Worm (Caenorhabditis elegans) whole organism, young adult: Measurements from ENCODE around the gene rbm-42.

Source experiments
- F10E7.11 ChIP-seq: sonication (generic microtip); optimal IDR thresholded peaks from 2 replicates; lab custom pipeline; 2017; ENCODE audit warnings: mild to moderate bottlenecking, missing genetic modification characterization, moderate library complexity, missing compliant biosample characterization
- F23B12.7 ChIP-seq: sonication (generic microtip); optimal IDR thresholded peaks from 2 replicates; lab custom pipeline; 2017; ENCODE audit warnings: missing genetic modification characterization, mild to moderate bottlenecking, missing compliant biosample characterization, antibody characterized with exemption, moderate library complexity; ENCODE audit not compliant: insufficient read depth
- F39B2.1 ChIP-seq: fragments of 200-800 bp; sonication (Bioruptor generic); IDR thresholded peaks from 2 replicates; pipeline ENCODE4 v1.3.6; 2022; ENCODE audit warnings: missing genetic modification reagents, missing genetic modification characterization, missing compliant biosample characterization
- F57A8.1 ChIP-seq: fragments of 200-800 bp; sonication (Bioruptor generic); optimal IDR thresholded peaks from 2 replicates; lab custom pipeline; 2018; ENCODE audit warnings: mild to moderate bottlenecking, missing genetic modification characterization, moderate library complexity, missing compliant biosample characterization
- K11D2.4 ChIP-seq: fragments of 200-800 bp; sonication (Bioruptor generic); IDR thresholded peaks from 2 replicates; pipeline ENCODE4 v1.3.6; 2022; ENCODE audit warnings: missing genetic modification reagents, missing genetic modification characterization, missing compliant biosample characterization
- T26A5.8 ChIP-seq: sonication (generic microtip); optimal IDR thresholded peaks from 2 replicates; lab custom pipeline; 2016; ENCODE audit warnings: missing genetic modification characterization, missing compliant biosample characterization
- aptf-2 ChIP-seq: fragments of 200-800 bp; sonication (Bioruptor generic); conservative IDR thresholded peaks from 2 replicates; pipeline ENCODE4 v1.3.6; 2022; ENCODE audit warnings: missing genetic modification reagents, missing genetic modification characterization, missing compliant biosample characterization
- ccch-3 ChIP-seq: fragments of 200-800 bp; sonication (Bioruptor generic); optimal IDR thresholded peaks from 2 replicates; lab custom pipeline; 2018; ENCODE audit warnings: mild to moderate bottlenecking, missing genetic modification characterization, missing compliant biosample characterization
- cebp-1 ChIP-seq, 2 experiments: fragments of 200-800 bp in 1 of 2; sonication (Bioruptor generic) in 1 of 2; sonication (generic microtip) in 1 of 2; IDR thresholded peaks in 1 of 2; optimal IDR thresholded peaks in 1 of 2; 2 replicates each; pipeline versions ENCODE4 v1.3.6 to Lab custom; 2017 to 2022; ENCODE audit warnings: missing compliant biosample characterization in 2 of 2, missing genetic modification characterization in 2 of 2, mild to moderate bottlenecking in 1 of 2, missing genetic modification reagents in 1 of 2, moderate library complexity in 1 of 2
- cebp-2 ChIP-seq: fragments of 200-800 bp; sonication (Bioruptor generic); IDR thresholded peaks from 2 replicates; pipeline ENCODE4 v1.3.6; 2022; ENCODE audit warnings: missing genetic modification characterization, missing compliant biosample characterization
- ceh-100 ChIP-seq: fragments of 200-800 bp; sonication (Bioruptor generic); IDR thresholded peaks from 2 replicates; pipeline ENCODE4 v1.3.6; 2022; ENCODE audit warnings: missing genetic modification reagents, missing genetic modification characterization, missing compliant biosample characterization
- dox-1 ChIP-seq: fragments of 200-800 bp; sonication (Bioruptor generic); IDR thresholded peaks from 2 replicates; pipeline ENCODE4 v1.3.6; 2022; ENCODE audit warnings: missing genetic modification reagents, missing genetic modification characterization, missing compliant biosample characterization
- egrh-3 ChIP-seq: fragments of 200-800 bp; sonication (Bioruptor generic); IDR thresholded peaks from 2 replicates; pipeline ENCODE4 v1.3.6; 2022; ENCODE audit warnings: missing genetic modification reagents, missing genetic modification characterization, missing compliant biosample characterization
- fkh-3 ChIP-seq: sonication (generic microtip); optimal IDR thresholded peaks from 2 replicates; lab custom pipeline; 2016; ENCODE audit warnings: mild to moderate bottlenecking, missing genetic modification characterization, missing compliant biosample characterization
- gei-17 ChIP-seq: fragments of 200-800 bp; sonication (Bioruptor generic); optimal IDR thresholded peaks from 2 replicates; lab custom pipeline; 2018; ENCODE audit warnings: mild to moderate bottlenecking, missing genetic modification characterization, missing compliant biosample characterization
- him-1 ChIP-seq: sonication (generic microtip); optimal IDR thresholded peaks from 2 replicates; lab custom pipeline; 2016; ENCODE audit warnings: missing genotype, missing genetic modification reagents, missing genetic modification characterization, missing compliant biosample characterization
- madf-6 ChIP-seq: fragments of 200-800 bp; sonication (Bioruptor generic); IDR thresholded peaks from 2 replicates; pipeline ENCODE4 v1.3.6; 2022; ENCODE audit warnings: missing genetic modification reagents, missing genetic modification characterization, missing compliant biosample characterization
- mcd-1 ChIP-seq: fragments of 200-800 bp; sonication (Bioruptor generic); IDR thresholded peaks from 2 replicates; pipeline ENCODE4 v1.3.6; 2022; ENCODE audit warnings: missing genetic modification reagents, missing genetic modification characterization, missing compliant biosample characterization
- mxl-1 ChIP-seq: sonication (generic microtip); optimal IDR thresholded peaks from 2 replicates; lab custom pipeline; 2016; ENCODE audit warnings: missing genetic modification characterization, missing compliant biosample characterization
- nfya-2 ChIP-seq: fragments of 200-800 bp; sonication (Bioruptor generic); IDR thresholded peaks from 2 replicates; pipeline ENCODE4 v1.3.6; 2022; ENCODE audit warnings: missing genetic modification reagents, missing genetic modification characterization, missing compliant biosample characterization
- nfyb-1 ChIP-seq: fragments of 200-800 bp; sonication (Bioruptor generic); IDR thresholded peaks from 2 replicates; pipeline ENCODE4 v1.3.6; 2022; ENCODE audit warnings: missing genetic modification reagents, missing genetic modification characterization, missing compliant biosample characterization
- nhr-120 ChIP-seq: fragments of 200-800 bp; sonication (Bioruptor generic); IDR thresholded peaks from 2 replicates; pipeline ENCODE4 v1.3.6; 2022; ENCODE audit warnings: missing genetic modification characterization, missing compliant biosample characterization
- nhr-80 ChIP-seq: sonication (generic microtip); optimal IDR thresholded peaks from 2 replicates; lab custom pipeline; 2016; ENCODE audit warnings: missing genetic modification characterization, missing compliant biosample characterization
- pha-4 ChIP-seq: fragments of 150-350 bp; sonication (generic microtip); optimal IDR thresholded peaks from 2 replicates; lab custom pipeline; 2014; ENCODE audit warnings: missing biosample characterization, missing genetic modification reagents, missing genetic modification characterization
- sdz-38 ChIP-seq: sonication (generic microtip); optimal IDR thresholded peaks from 2 replicates; lab custom pipeline; 2016; ENCODE audit warnings: missing genotype, missing genetic modification characterization, missing compliant biosample characterization
- sea-2 ChIP-seq: fragments of 200-800 bp; sonication (Bioruptor generic); IDR thresholded peaks from 2 replicates; pipeline ENCODE4 v1.3.6; 2022; ENCODE audit warnings: missing genetic modification characterization, missing compliant biosample characterization
- snpc-1.3 ChIP-seq: sonication (generic microtip); optimal IDR thresholded peaks from 2 replicates; lab custom pipeline; 2017; ENCODE audit warnings: missing genetic modification characterization, mild to moderate bottlenecking, missing compliant biosample characterization, antibody characterized with exemption, moderate library complexity, missing genotype, missing genetic modification reagents; ENCODE audit not compliant: insufficient read depth
- tbp1 ChIP-seq: fragments of 200-800 bp; sonication (Bioruptor generic); optimal IDR thresholded peaks from 2 replicates; lab custom pipeline; 2018; ENCODE audit warnings: mild to moderate bottlenecking, missing genetic modification characterization, missing compliant biosample characterization
- tbx-9 ChIP-seq: sonication (generic microtip); optimal IDR thresholded peaks from 2 replicates; lab custom pipeline; 2016; ENCODE audit warnings: borderline replicate concordance, missing genetic modification characterization, inconsistent platforms, missing compliant biosample characterization
- unc-130 ChIP-seq: sonication (generic microtip); optimal IDR thresholded peaks from 2 replicates; lab custom pipeline; 2016; ENCODE audit warnings: missing genetic modification reagents, missing genetic modification characterization, missing compliant biosample characterization
- zfh-2 ChIP-seq: fragments of 200-800 bp; sonication (Bioruptor generic); conservative IDR thresholded peaks from 2 replicates; pipeline ENCODE4 v1.3.6; 2022; ENCODE audit warnings: missing genetic modification reagents, missing genetic modification characterization, missing compliant biosample characterization
- zim-3 ChIP-seq: sonication (generic microtip); optimal IDR thresholded peaks from 2 replicates; lab custom pipeline; 2017; ENCODE audit warnings: mild to moderate bottlenecking, missing genetic modification characterization, moderate library complexity, missing compliant biosample characterization
- ztf-22 ChIP-seq: fragments of 200-800 bp; sonication (Bioruptor generic); optimal IDR thresholded peaks from 2 replicates; lab custom pipeline; 2018; ENCODE audit warnings: mild to moderate bottlenecking, missing genetic modification characterization, moderate library complexity, missing compliant biosample characterization
- ztf-25 ChIP-seq: fragments of 200-800 bp; sonication (Bioruptor generic); IDR thresholded peaks from 2 replicates; pipeline ENCODE4 v1.3.6; 2022; ENCODE audit warnings: missing genetic modification reagents, missing genetic modification characterization, missing compliant biosample characterization
- ztf-26 ChIP-seq: sonication (generic microtip); optimal IDR thresholded peaks from 2 replicates; lab custom pipeline; 2017; ENCODE audit warnings: missing genetic modification characterization, missing compliant biosample characterization

rbm-42 gene

DNA sequence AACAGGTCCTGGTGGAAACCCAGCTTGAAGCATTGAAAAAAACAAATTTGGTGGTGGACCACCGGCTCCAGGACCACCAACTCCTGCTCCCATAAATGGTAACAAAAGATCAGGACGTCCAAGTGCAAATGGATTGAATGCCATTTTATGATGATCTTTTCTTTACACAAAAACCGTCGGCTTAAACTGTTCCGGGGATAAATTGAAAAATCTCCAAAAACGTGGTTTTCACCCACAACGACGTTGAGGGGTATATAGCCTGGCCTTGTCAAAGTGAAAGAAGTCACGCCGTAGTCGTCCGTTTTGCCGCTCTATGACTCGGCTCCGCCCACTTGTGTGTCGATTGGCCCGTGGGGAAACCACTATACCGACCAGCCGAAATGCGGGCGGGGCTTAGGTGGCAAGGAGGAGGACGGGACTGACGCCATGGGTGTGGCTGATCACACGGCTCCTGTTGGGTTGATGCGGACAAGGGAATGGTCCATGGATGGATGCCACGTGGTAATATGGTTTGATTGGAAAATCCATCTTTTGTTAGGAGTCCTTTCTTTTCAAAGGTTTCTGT, 16.9 kb downstream of the rbm-42 start, which contains the start of gene tbx-2:
TSS of gene tbx-2 (minus strand) at position 264 of the 565 bp plus-strand sequence.
- TF ChIP-seq sdz-38 (no peak), F23B12.7 (no peak), fkh-3 (tag; lab: Kevin White, UChicago) (no peak), aptf-2 (GFP tag; lab: Robert Waterston, UW) (no peak), zfh-2 (peak; percentile 64), ccch-3 (GFP tag; lab: Kevin White, UChicago) (no peak), K11D2.4 (GFP tag; lab: Robert Waterston, UW) (no peak), snpc-1.3 (tag; lab: Kevin White, UChicago) (no peak), pha-4 (no peak), nfya-2 (no peak), nhr-80 (tag; lab: Kevin White, UChicago) (peak; percentile 45), madf-6 (no peak), tbp1 (GFP tag; lab: Kevin White, UChicago) (no peak), dox-1 (GFP tag; lab: Robert Waterston, UW) (peak; percentile 45), egrh-3 (GFP tag; lab: Robert Waterston, UW) (0 out of 2 replicates have a peak, but pooled peaks have one; percentile 32), cebp-1 (GFP tag; IDR thresholded peaks at IDR 0.05; lab: Robert Waterston, UW) (no peak), cebp-1 (tag; optimal IDR thresholded peaks at IDR 0.05; lab: Kevin White, UChicago) (peak; percentile 1), sea-2 (GFP tag; lab: Robert Waterston, UW) (no peak), ztf-25 (GFP tag; lab: Robert Waterston, UW) (no peak), nfyb-1 (GFP tag; lab: Robert Waterston, UW) (peak; percentile 81; the same call in 1 of the 2 replicates), ceh-100 (GFP tag; lab: Robert Waterston, UW) (no peak), mcd-1 (GFP tag; lab: Robert Waterston, UW) (no peak)

ce11 chrIII:5134506-5134905, 18.5 kb downstream of the rbm-42 start:
- TF ChIP-seq gei-17 (GFP tag; lab: Kevin White, UChicago) = no peak
- TF ChIP-seq ztf-22 (GFP tag; lab: Kevin White, UChicago) = no peak
- TF ChIP-seq him-1 (tag; lab: Kevin White, UChicago) = peak; percentile 47

DNA sequence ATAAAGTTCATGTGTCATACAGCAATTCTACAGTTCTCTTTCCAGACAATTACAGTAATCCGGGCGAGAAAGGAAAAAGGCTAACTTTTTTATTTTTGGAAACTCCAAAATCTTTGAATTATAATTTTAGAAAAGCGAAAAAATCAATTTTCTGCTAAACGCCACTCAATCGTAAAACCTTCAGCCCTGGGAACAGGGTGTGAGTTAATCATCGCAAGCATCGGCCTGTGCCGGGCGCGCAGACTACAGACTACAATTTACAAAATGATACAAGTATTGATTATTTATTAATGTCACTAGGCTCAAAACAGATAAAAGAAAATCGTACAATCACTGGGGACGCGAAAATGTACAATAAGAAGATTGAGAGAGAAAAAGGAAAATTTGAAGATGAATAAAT, 22.4 kb downstream of the rbm-42 start:
- TF ChIP-seq F39B2.1 (GFP tag; lab: Robert Waterston, UW) (no peak), him-1 (tag; lab: Kevin White, UChicago) (peak; percentile 91), egrh-3 (GFP tag; lab: Robert Waterston, UW) (no peak)

- no peak for TF ChIP-seq unc-130 (GFP tag; lab: Kevin White, UChicago)
- 0 out of 2 replicates have a peak, but pooled peaks have one; percentile 73 for TF ChIP-seq nhr-120
- peak; percentile 52 for TF ChIP-seq zfh-2
- TF ChIP-seq nfyb-1 (GFP tag; lab: Robert Waterston, UW) = 0 out of 2 replicates have a peak, but pooled peaks have one; percentile 20
- TF ChIP-seq cebp-2 (GFP tag; lab: Robert Waterston, UW) = no peak
- TF ChIP-seq F10E7.11 = no peak
- no peak for TF ChIP-seq T26A5.8 (tag; lab: Kevin White, UChicago)
- TF ChIP-seq, all 124 proteins: peak for 3
Measured at ce11 chrIII:5129261-5129660, 23.8 kb downstream of the rbm-42 start.

- TF ChIP-seq nhr-120 (no peak), mxl-1 (no peak), mcd-1 (GFP tag; lab: Robert Waterston, UW) (no peak), tbx-9 (no peak), zfh-2 (0 out of 2 replicates have a peak, but pooled peaks have one; percentile 18), zim-3 (no peak), ztf-26 (no peak), F57A8.1 (GFP tag; lab: Kevin White, UChicago) (no peak)
Measured at ce11 chrIII:5126988-5127387, 26.0 kb downstream of the rbm-42 start.
